Fruit fly (Drosophila melanogaster) whole organism, adult: ENCODE results near the gene mey.

Experiments
- CG11617 ChIP-seq: fragments of 200-800 bp; sonication (Bioruptor generic); optimal IDR thresholded peaks from 2 replicates; lab custom pipeline; 2017; ENCODE audit warnings: mild to moderate bottlenecking, missing biosample characterization, missing genetic modification reagents, missing genetic modification characterization
- CG12768 ChIP-seq: fragments of 200-800 bp; sonication (Bioruptor generic); optimal IDR thresholded peaks from 2 replicates; lab custom pipeline; 2017; ENCODE audit warnings: missing biosample characterization, missing genetic modification characterization, mild to moderate bottlenecking, moderate library complexity, missing genetic modification reagents
- CG14711 ChIP-seq: fragments of 200-800 bp; sonication (Bioruptor generic); optimal IDR thresholded peaks from 2 replicates; lab custom pipeline; 2018; ENCODE audit warnings: missing biosample characterization, mild to moderate bottlenecking, missing genetic modification characterization, moderate library complexity
- CG1620 ChIP-seq: fragments of 200-800 bp; sonication (Bioruptor generic); optimal IDR thresholded peaks from 2 replicates; lab custom pipeline; 2016; ENCODE audit warnings: missing biosample characterization, missing genetic modification characterization
- CG33017 ChIP-seq: fragments of 200-800 bp; sonication (Bioruptor generic); optimal IDR thresholded peaks from 2 replicates; lab custom pipeline; 2018; ENCODE audit warnings: missing biosample characterization, mild to moderate bottlenecking, missing genetic modification characterization, moderate library complexity
- CG5204 ChIP-seq: fragments of 200-800 bp; sonication (Bioruptor generic); optimal IDR thresholded peaks from 2 replicates; lab custom pipeline; 2016; ENCODE audit warnings: missing biosample characterization, missing genetic modification characterization
- CG7045 ChIP-seq: fragments of 200-800 bp; sonication (Bioruptor generic); optimal IDR thresholded peaks from 2 replicates; lab custom pipeline; 2017; ENCODE audit warnings: missing biosample characterization, mild to moderate bottlenecking, missing genetic modification characterization
- CG7101 ChIP-seq: fragments of 200-800 bp; sonication (Bioruptor generic); optimal IDR thresholded peaks from 2 replicates; lab custom pipeline; 2018; ENCODE audit warnings: missing biosample characterization, mild to moderate bottlenecking, missing genetic modification characterization, moderate library complexity
- Clk ChIP-seq: fragments of 200-800 bp; sonication (Bioruptor generic); optimal IDR thresholded peaks from 2 replicates; lab custom pipeline; 2017; ENCODE audit warnings: missing biosample characterization, missing genetic modification characterization
- Crg-1 ChIP-seq: fragments of 200-800 bp; sonication (Bioruptor generic); optimal IDR thresholded peaks from 2 replicates; lab custom pipeline; 2016; ENCODE audit warnings: missing biosample characterization, missing genetic modification characterization
- Hr96 ChIP-seq: fragments of 200-800 bp; sonication (Bioruptor generic); optimal IDR thresholded peaks from 2 replicates; lab custom pipeline; 2016; ENCODE audit warnings: missing biosample characterization, missing genetic modification characterization
- Mnt ChIP-seq: fragments of 200-800 bp; sonication (Bioruptor generic); optimal IDR thresholded peaks from 2 replicates; lab custom pipeline; 2016; ENCODE audit warnings: missing biosample characterization, mild to moderate bottlenecking, missing genetic modification characterization
- bab1 ChIP-seq: fragments of 200-800 bp; sonication (Bioruptor generic); optimal IDR thresholded peaks from 3 replicates; lab custom pipeline; 2019; ENCODE audit warnings: missing biosample characterization, mild to moderate bottlenecking, missing genetic modification characterization, moderate library complexity
- cic ChIP-seq: fragments of 200-800 bp; sonication (Bioruptor generic); optimal IDR thresholded peaks from 2 replicates; lab custom pipeline; 2017; ENCODE audit warnings: missing biosample characterization, mild to moderate bottlenecking, missing genetic modification characterization, moderate library complexity
- cnc ChIP-seq, 2 experiments: fragments of >200 bp; optimal IDR thresholded peaks; 2 replicates each; lab custom pipeline; 2017
- kay ChIP-seq: fragments of 200-800 bp; sonication (Bioruptor generic); peaks from one replicate; lab custom pipeline; 2016; ENCODE audit warnings: missing biosample characterization, missing genetic modification characterization, borderline replicate concordance
- ovo ChIP-seq: fragments of 200-800 bp; sonication (Bioruptor generic); optimal IDR thresholded peaks from 2 replicates; lab custom pipeline; 2016; ENCODE audit warnings: missing biosample characterization, missing genetic modification characterization
- pad ChIP-seq: fragments of 200-800 bp; sonication (Bioruptor generic); optimal IDR thresholded peaks from 3 replicates; lab custom pipeline; 2017; ENCODE audit warnings: missing biosample characterization, missing genetic modification characterization, mild to moderate bottlenecking, moderate library complexity, missing genetic modification reagents
- tj ChIP-seq: fragments of 200-800 bp; sonication (Bioruptor generic); optimal IDR thresholded peaks from 3 replicates; lab custom pipeline; 2017; ENCODE audit warnings: missing biosample characterization, mild to moderate bottlenecking, missing genetic modification characterization, moderate library complexity
- toe ChIP-seq: fragments of 200-800 bp; sonication (Bioruptor generic); optimal IDR thresholded peaks from 2 replicates; lab custom pipeline; 2016; ENCODE audit warnings: missing biosample characterization, missing genetic modification characterization

The mey gene

DNA sequence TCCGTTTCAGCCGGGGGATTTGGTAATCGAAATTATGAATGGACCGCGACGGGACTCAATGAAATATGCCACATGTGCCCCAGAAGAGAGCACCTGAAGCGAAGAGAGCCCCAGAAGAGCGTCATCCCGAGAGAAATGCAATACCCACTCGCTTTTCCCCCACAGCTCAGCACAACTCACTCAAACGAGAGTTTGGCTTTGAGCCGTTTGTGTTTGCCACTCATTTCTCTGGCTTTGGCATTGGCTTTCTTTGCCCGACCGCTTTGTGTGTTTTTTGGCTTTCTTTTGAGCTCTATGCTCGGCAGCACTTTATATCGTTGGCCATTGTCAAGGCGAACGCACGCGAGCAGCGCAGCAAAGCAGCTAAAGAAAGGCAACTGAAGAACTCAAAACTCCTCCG, 43.7 kb downstream of the mey start, which contains the start of gene nyo:
Gene nyo (plus strand): TSS at position 312 of the 400 bp plus-strand sequence.
- TF ChIP-seq toe (GFP tag; lab: Kevin White, UChicago) (no peak), ovo (GFP tag; lab: Kevin White, UChicago) (no peak), Crg-1 (GFP tag; lab: Kevin White, UChicago) (no peak), tj (GFP tag; lab: Kevin White, UChicago) (no peak), CG12768 (GFP tag; lab: Kevin White, UChicago) (no peak), Mnt (GFP tag; lab: Kevin White, UChicago) (no peak), CG5204 (GFP tag; lab: Kevin White, UChicago) (no peak), pad (GFP tag; lab: Kevin White, UChicago) (no peak), Hr96 (GFP tag; lab: Kevin White, UChicago) (no peak), Clk (GFP tag; lab: Kevin White, UChicago) (no peak), bab1 (no peak), cic (GFP tag; lab: Kevin White, UChicago) (no peak), CG1620 (no peak), cnc (optimal IDR thresholded peaks at IDR 0.05; lab: Kevin White, UChicago) (no peak), kay (no peak), CG33017 (tag; lab: Kevin White, UChicago) (no peak), CG7045 (no peak), CG14711 (tag; lab: Kevin White, UChicago) (no peak), CG7101 (tag; lab: Kevin White, UChicago) (no peak)

- no peak for TF ChIP-seq tj (GFP tag; lab: Kevin White, UChicago)
- no peak for TF ChIP-seq CG12768 (GFP tag; lab: Kevin White, UChicago)
- TF ChIP-seq CG1620, result no peak
- TF ChIP-seq CG33017 (tag; lab: Kevin White, UChicago), result no peak
- no peak for TF ChIP-seq Crg-1 (GFP tag; lab: Kevin White, UChicago)
- TF ChIP-seq CG5204 (GFP tag; lab: Kevin White, UChicago), result no peak
- no peak for TF ChIP-seq Hr96 (GFP tag; lab: Kevin White, UChicago)
- no peak for TF ChIP-seq CG7045
- no peak for TF ChIP-seq cic (GFP tag; lab: Kevin White, UChicago)
- TF ChIP-seq kay, result no peak
- no peak for TF ChIP-seq ovo (GFP tag; lab: Kevin White, UChicago)
- TF ChIP-seq bab1, result no peak
- no peak for TF ChIP-seq CG14711 (tag; lab: Kevin White, UChicago)
- no peak for TF ChIP-seq cnc (optimal IDR thresholded peaks at IDR 0.05; lab: Kevin White, UChicago)
- no peak for TF ChIP-seq CG7101 (tag; lab: Kevin White, UChicago)
- no peak for TF ChIP-seq CG11617 (GFP tag; lab: Kevin White, UChicago)
- no peak for TF ChIP-seq toe (GFP tag; lab: Kevin White, UChicago)
- no peak for TF ChIP-seq pad (GFP tag; lab: Kevin White, UChicago)
- TF ChIP-seq Mnt (GFP tag; lab: Kevin White, UChicago), result no peak
Measured at dm6 chr3R:31548766-31549510, 49.9 kb downstream of the mey start.

DNA sequence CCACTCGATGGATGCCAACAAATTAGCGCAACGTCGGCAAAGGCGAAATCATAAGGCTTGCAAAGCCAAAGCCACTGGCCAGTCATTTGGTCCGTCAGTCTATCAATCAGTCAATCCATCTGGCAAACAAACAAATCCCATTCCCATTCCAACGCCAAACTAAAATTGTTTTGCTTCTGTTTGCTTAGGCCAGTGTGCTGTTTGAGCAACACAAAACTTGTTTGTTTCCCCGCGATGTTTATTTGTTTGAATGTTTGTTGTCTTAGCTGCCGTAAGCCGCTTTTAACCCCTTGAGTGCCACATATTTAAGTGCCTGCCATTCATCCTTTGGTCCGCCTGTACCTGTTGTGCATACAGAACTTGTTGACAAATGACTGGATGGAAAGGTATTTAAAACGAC, 51.9 kb downstream of the mey start:
- no peak for TF ChIP-seq CG7101 (tag; lab: Kevin White, UChicago)
- no peak for TF ChIP-seq bab1
- TF ChIP-seq CG11617 (GFP tag; lab: Kevin White, UChicago), result no peak
- no peak for TF ChIP-seq CG14711 (tag; lab: Kevin White, UChicago)
- TF ChIP-seq CG33017 (tag; lab: Kevin White, UChicago), result no peak
- TF ChIP-seq tj (GFP tag; lab: Kevin White, UChicago), result no peak
